Worm (Caenorhabditis elegans) whole organism, L3 larva: ENCODE measurements around the gene W02B3.4.

Experiments
- aly-2 ChIP-seq: fragments of 150-350 bp; optimal IDR thresholded peaks from 2 replicates; lab custom pipeline; 2014; ENCODE audit warnings: missing biosample characterization, missing genetic modification characterization
- ama-1 ChIP-seq: fragments of 150-350 bp; optimal IDR thresholded peaks from 2 replicates; lab custom pipeline; 2018
- elt-2 ChIP-seq: sonication (generic microtip); optimal IDR thresholded peaks from 2 replicates; lab custom pipeline; 2016; ENCODE audit warnings: missing genetic modification reagents, mild to moderate bottlenecking, missing genetic modification characterization, missing compliant biosample characterization
- elt-3 ChIP-seq, 3 experiments: fragments of 150-350 bp in 1 of 3; sonication (generic microtip) in 2 of 3; optimal IDR thresholded peaks; 2 replicates in 2 of 3; 4 replicates in 1 of 3; lab custom pipeline; 2014 to 2017; ENCODE audit warnings: missing biosample characterization in 3 of 3, missing genetic modification characterization in 3 of 3
- fos-1 ChIP-seq: fragments of 150-350 bp; optimal IDR thresholded peaks from 2 replicates; lab custom pipeline; 2014; ENCODE audit warnings: missing biosample characterization, missing genetic modification characterization
- nhr-12 ChIP-seq: fragments of 150-350 bp; optimal IDR thresholded peaks from 2 replicates; lab custom pipeline; 2014; ENCODE audit warnings: missing biosample characterization, missing genetic modification characterization
- ztf-11 ChIP-seq: fragments of 150-350 bp; optimal IDR thresholded peaks from 2 replicates; lab custom pipeline; 2014; ENCODE audit warnings: missing biosample characterization, missing genetic modification characterization

ce11 chrIII:665173-665757 lies 18.0 kb downstream of the W02B3.4 start, which contains the start of gene C09F5.3:
- TF ChIP-seq aly-2 (tag; lab: Kevin White, UChicago) (no peak), nhr-12 (tag; lab: Kevin White, UChicago) (no peak), ama-1 (lab: Kevin White, UChicago) (no peak), ztf-11 (no peak), elt-2 (no peak), fos-1 (no peak), elt-3 (tag; optimal IDR thresholded peaks at IDR 0.05; lab: Kevin White, UChicago) (no peak)
